Fruit fly (Drosophila melanogaster) whole organism, adult: ENCODE measurements around the gene CG6709.

Experiments
- CG12768 ChIP-seq: fragments of 200-800 bp; sonication (Bioruptor generic); optimal IDR thresholded peaks from 2 replicates; lab custom pipeline; 2017; ENCODE audit warnings: missing biosample characterization, missing genetic modification characterization, mild to moderate bottlenecking, moderate library complexity, missing genetic modification reagents
- CG33017 ChIP-seq: fragments of 200-800 bp; sonication (Bioruptor generic); optimal IDR thresholded peaks from 2 replicates; lab custom pipeline; 2018; ENCODE audit warnings: missing biosample characterization, mild to moderate bottlenecking, missing genetic modification characterization, moderate library complexity
- CG5204 ChIP-seq: fragments of 200-800 bp; sonication (Bioruptor generic); optimal IDR thresholded peaks from 2 replicates; lab custom pipeline; 2016; ENCODE audit warnings: missing biosample characterization, missing genetic modification characterization
- CG7045 ChIP-seq: fragments of 200-800 bp; sonication (Bioruptor generic); optimal IDR thresholded peaks from 2 replicates; lab custom pipeline; 2017; ENCODE audit warnings: missing biosample characterization, mild to moderate bottlenecking, missing genetic modification characterization
- Mnt ChIP-seq: fragments of 200-800 bp; sonication (Bioruptor generic); optimal IDR thresholded peaks from 2 replicates; lab custom pipeline; 2016; ENCODE audit warnings: missing biosample characterization, mild to moderate bottlenecking, missing genetic modification characterization
- bab1 ChIP-seq: fragments of 200-800 bp; sonication (Bioruptor generic); optimal IDR thresholded peaks from 3 replicates; lab custom pipeline; 2019; ENCODE audit warnings: missing biosample characterization, mild to moderate bottlenecking, missing genetic modification characterization, moderate library complexity
- kay ChIP-seq: fragments of 200-800 bp; sonication (Bioruptor generic); peaks from one replicate; lab custom pipeline; 2016; ENCODE audit warnings: missing biosample characterization, missing genetic modification characterization, borderline replicate concordance
- ovo ChIP-seq: fragments of 200-800 bp; sonication (Bioruptor generic); optimal IDR thresholded peaks from 2 replicates; lab custom pipeline; 2016; ENCODE audit warnings: missing biosample characterization, missing genetic modification characterization
- toe ChIP-seq: fragments of 200-800 bp; sonication (Bioruptor generic); optimal IDR thresholded peaks from 2 replicates; lab custom pipeline; 2016; ENCODE audit warnings: missing biosample characterization, missing genetic modification characterization

DNA sequence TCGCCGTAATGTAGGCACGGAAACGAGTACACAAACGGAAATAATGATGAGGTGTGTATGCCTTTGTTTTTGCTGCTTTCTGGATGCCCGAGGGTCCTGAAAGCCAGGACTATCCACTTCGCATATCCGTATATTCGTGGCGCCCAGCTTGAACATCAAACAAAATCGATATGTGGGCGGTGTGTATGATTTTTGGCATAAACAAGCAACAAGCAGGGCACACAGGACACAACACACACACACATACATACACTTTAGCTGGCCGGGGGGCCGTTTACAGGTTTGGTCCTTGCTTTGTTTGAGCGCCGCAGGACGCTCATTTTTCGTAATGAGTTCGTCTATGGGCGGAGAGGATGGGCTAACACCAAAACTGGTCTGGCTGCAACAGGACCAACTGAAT lies 10.4 kb upstream of the CG6709 start:
- TF ChIP-seq toe (GFP tag; lab: Kevin White, UChicago) (no peak), Mnt (GFP tag; lab: Kevin White, UChicago) (no peak), bab1 (GFP tag; lab: Kevin White, UChicago) (no peak), CG7045 (no peak), ovo (GFP tag; lab: Kevin White, UChicago) (no peak), CG5204 (GFP tag; lab: Kevin White, UChicago) (no peak), CG33017 (tag; lab: Kevin White, UChicago) (no peak), kay (GFP tag; lab: Kevin White, UChicago) (no peak), CG12768 (no peak)
